Fruit fly (Drosophila melanogaster) whole organism, embryonic: ENCODE measurements around the gene CG6415.

Source experiments
- ATbp ChIP-seq: fragments of 200-800 bp; sonication (Bioruptor generic); optimal IDR thresholded peaks from 2 replicates; lab custom pipeline; 2017; ENCODE audit warnings: missing biosample characterization, mild to moderate bottlenecking, missing genetic modification characterization, missing genetic modification reagents
- Antp ChIP-seq: fragments of 200-800 bp; sonication (Bioruptor generic); optimal IDR thresholded peaks from 3 replicates; lab custom pipeline; 2016; ENCODE audit warnings: missing biosample characterization, missing genetic modification characterization
- Atf-2 ChIP-seq: fragments of 200-800 bp; sonication (Bioruptor generic); optimal IDR thresholded peaks from 2 replicates; lab custom pipeline; 2016; ENCODE audit warnings: missing biosample characterization, missing genetic modification characterization
- BtbVII ChIP-seq: fragments of 200-800 bp; sonication (Bioruptor generic); optimal IDR thresholded peaks from 3 replicates; lab custom pipeline; 2017; ENCODE audit warnings: missing biosample characterization, mild to moderate bottlenecking, missing genetic modification characterization
- CG11695 ChIP-seq: fragments of 200-800 bp; sonication (Bioruptor generic); IDR thresholded peaks from 3 replicates; pipeline ENCODE4 v1.3.6; 2022; ENCODE audit warnings: missing biosample characterization, missing genetic modification characterization
- CG13775 ChIP-seq: fragments of 200-800 bp; sonication (Bioruptor generic); optimal IDR thresholded peaks from 3 replicates; lab custom pipeline; 2017; ENCODE audit warnings: missing biosample characterization, mild to moderate bottlenecking, missing genetic modification characterization
- CG1602 ChIP-seq: fragments of 200-800 bp; sonication (Bioruptor generic); optimal IDR thresholded peaks from 3 replicates; lab custom pipeline; 2016; ENCODE audit warnings: missing biosample characterization, missing genetic modification characterization
- CG1647 ChIP-seq: fragments of 200-800 bp; sonication (Bioruptor generic); optimal IDR thresholded peaks from 3 replicates; lab custom pipeline; 2016; ENCODE audit warnings: missing biosample characterization, missing genetic modification characterization
- CG16813 ChIP-seq: fragments of 200-800 bp; sonication (Bioruptor generic); IDR thresholded peaks from 3 replicates; pipeline ENCODE4 v1.3.6; 2022; ENCODE audit warnings: missing biosample characterization, missing genetic modification characterization; ENCODE audit not compliant: partially characterized antibody
- CG18599 ChIP-seq: fragments of 200-800 bp; sonication (Bioruptor generic); optimal IDR thresholded peaks from 3 replicates; lab custom pipeline; 2017; ENCODE audit warnings: missing biosample characterization, missing genetic modification characterization, mild to moderate bottlenecking, moderate library complexity, missing genetic modification reagents
- CG2120 ChIP-seq: fragments of 200-800 bp; sonication (Bioruptor generic); optimal IDR thresholded peaks from 3 replicates; lab custom pipeline; 2016; ENCODE audit warnings: missing biosample characterization, missing genetic modification characterization
- CG2202 ChIP-seq: fragments of 200-800 bp; sonication (Bioruptor generic); optimal IDR thresholded peaks from 2 replicates; lab custom pipeline; 2018; ENCODE audit warnings: missing biosample characterization, mild to moderate bottlenecking, missing genetic modification characterization
- CG2678 ChIP-seq: fragments of 200-800 bp; sonication (Bioruptor generic); optimal IDR thresholded peaks from 3 replicates; lab custom pipeline; 2019; ENCODE audit warnings: missing biosample characterization, mild to moderate bottlenecking, missing genetic modification characterization, moderate library complexity
- CG30403 ChIP-seq: fragments of 200-800 bp; sonication (Bioruptor generic); optimal IDR thresholded peaks from 3 replicates; lab custom pipeline; 2016; ENCODE audit warnings: missing biosample characterization, missing genetic modification characterization
- CG32772 ChIP-seq: fragments of 200-800 bp; sonication (Bioruptor generic); IDR thresholded peaks from 2 replicates; pipeline ENCODE4 v1.3.6; 2022; ENCODE audit warnings: missing biosample characterization, missing genetic modification characterization
- CG3847 ChIP-seq: fragments of 200-800 bp; sonication (Bioruptor generic); IDR thresholded peaks from 2 replicates; pipeline ENCODE4 v1.3.6; 2022; ENCODE audit warnings: missing biosample characterization, missing genetic modification characterization
- CG4424 ChIP-seq: fragments of 200-800 bp; sonication (Bioruptor generic); optimal IDR thresholded peaks from 3 replicates; lab custom pipeline; 2016; ENCODE audit warnings: missing biosample characterization, missing genetic modification characterization
- CG6272 ChIP-seq: fragments of 200-800 bp; sonication (Bioruptor generic); IDR thresholded peaks from 2 replicates; pipeline ENCODE4 v1.3.6; 2022; ENCODE audit warnings: missing biosample characterization, missing genetic modification characterization
- CG8290 ChIP-seq, 3 experiments: fragments of 200-800 bp; sonication (Bioruptor generic); optimal IDR thresholded peaks; 2 replicates each; lab custom pipeline; 2016 to 2019; ENCODE audit warnings: missing biosample characterization in 3 of 3, missing genetic modification characterization in 3 of 3, mild to moderate bottlenecking in 2 of 3, moderate library complexity in 1 of 3
- CG9932 ChIP-seq: fragments of 200-800 bp; sonication (Bioruptor generic); IDR thresholded peaks from 2 replicates; pipeline ENCODE4 v1.3.6; 2022; ENCODE audit warnings: missing biosample characterization, missing genetic modification characterization
- CHES-1-like ChIP-seq: fragments of 200-800 bp; sonication (Bioruptor generic); optimal IDR thresholded peaks from 2 replicates; lab custom pipeline; 2016; ENCODE audit warnings: missing biosample characterization, missing genetic modification characterization
- Chrac-16 ChIP-seq: fragments of 200-800 bp; sonication (Bioruptor generic); optimal IDR thresholded peaks from 3 replicates; lab custom pipeline; 2016; ENCODE audit warnings: missing biosample characterization, missing genetic modification characterization
- D19B ChIP-seq: fragments of 200-800 bp; sonication (Bioruptor generic); optimal IDR thresholded peaks from 2 replicates; lab custom pipeline; 2017; ENCODE audit warnings: missing biosample characterization, mild to moderate bottlenecking, missing genetic modification characterization
- Gsc ChIP-seq: fragments of 200-800 bp; sonication (Bioruptor generic); IDR thresholded peaks from 2 replicates; pipeline ENCODE4 v1.3.6; 2022; ENCODE audit warnings: missing biosample characterization, missing genetic modification characterization
- HmgZ ChIP-seq: fragments of 200-800 bp; sonication (Bioruptor generic); optimal IDR thresholded peaks from 2 replicates; lab custom pipeline; 2018; ENCODE audit warnings: missing biosample characterization, mild to moderate bottlenecking, missing genetic modification characterization
- Lim3 ChIP-seq: fragments of 200-800 bp; sonication (Bioruptor generic); IDR thresholded peaks from 2 replicates; pipeline ENCODE4 v1.3.6; 2022; ENCODE audit warnings: missing biosample characterization, missing genetic modification characterization
- Med ChIP-seq: fragments of 200-800 bp; sonication (Bioruptor generic); peaks from one replicate; lab custom pipeline; 2016; ENCODE audit warnings: missing biosample characterization, missing genetic modification characterization, mild to moderate bottlenecking, inconsistent platforms, moderate library complexity
- Meics ChIP-seq: fragments of 200-800 bp; sonication (Bioruptor generic); optimal IDR thresholded peaks from 2 replicates; lab custom pipeline; 2017; ENCODE audit warnings: missing biosample characterization, mild to moderate bottlenecking, missing genetic modification characterization
- NC2α ChIP-seq: fragments of 200-800 bp; sonication (Bioruptor generic); optimal IDR thresholded peaks from 2 replicates; lab custom pipeline; 2016; ENCODE audit warnings: missing biosample characterization, missing genetic modification characterization
- Nf-YB ChIP-seq: fragments of 200-800 bp; sonication (Bioruptor generic); optimal IDR thresholded peaks from 3 replicates; lab custom pipeline; 2019; ENCODE audit warnings: missing biosample characterization, mild to moderate bottlenecking, missing genetic modification characterization, moderate library complexity
- Ssrp ChIP-seq: fragments of 200-800 bp; sonication (Bioruptor generic); optimal IDR thresholded peaks from 2 replicates; lab custom pipeline; 2018; ENCODE audit warnings: missing biosample characterization, mild to moderate bottlenecking, missing genetic modification characterization, moderate library complexity
- bab2 ChIP-seq: fragments of 200-800 bp; sonication (Bioruptor generic); optimal IDR thresholded peaks from 2 replicates; lab custom pipeline; 2016; ENCODE audit warnings: missing biosample characterization, missing genetic modification characterization
- bcd ChIP-seq: fragments of 200-800 bp; sonication (Bioruptor generic); optimal IDR thresholded peaks from 2 replicates; lab custom pipeline; 2017; ENCODE audit warnings: missing biosample characterization, mild to moderate bottlenecking, missing genetic modification characterization
- crp ChIP-seq, 2 experiments: fragments of 200-800 bp; sonication (Bioruptor generic); optimal IDR thresholded peaks; 2 replicates in 1 of 2; 3 replicates in 1 of 2; lab custom pipeline; 2017; ENCODE audit warnings: missing biosample characterization in 2 of 2, missing genetic modification characterization in 2 of 2, mild to moderate bottlenecking in 1 of 2, moderate library complexity in 1 of 2
- dmrt11E ChIP-seq: fragments of 200-800 bp; sonication (Bioruptor generic); optimal IDR thresholded peaks from 3 replicates; lab custom pipeline; 2018; ENCODE audit warnings: missing biosample characterization, mild to moderate bottlenecking, missing genetic modification characterization, moderate library complexity
- fd96Cb ChIP-seq: fragments of 200-800 bp; sonication (Bioruptor generic); optimal IDR thresholded peaks from 2 replicates; lab custom pipeline; 2018; ENCODE audit warnings: missing biosample characterization, mild to moderate bottlenecking, missing genetic modification characterization, moderate library complexity
- ken ChIP-seq: fragments of 200-800 bp; sonication (Bioruptor generic); IDR thresholded peaks from 3 replicates; pipeline ENCODE4 v1.3.6; 2022; ENCODE audit warnings: missing biosample characterization, missing genetic modification characterization
- onecut ChIP-seq: fragments of 200-800 bp; sonication (Bioruptor generic); IDR thresholded peaks from 2 replicates; pipeline ENCODE4 v1.3.6; 2022; ENCODE audit warnings: missing biosample characterization, missing genetic modification characterization
- peb ChIP-seq: fragments of 200-800 bp; sonication (Bioruptor generic); IDR thresholded peaks from 2 replicates; pipeline ENCODE4 v1.3.6; 2022; ENCODE audit warnings: missing biosample characterization, missing genetic modification characterization
- ranshi ChIP-seq: fragments of 200-800 bp; sonication (Bioruptor generic); IDR thresholded peaks from 2 replicates; pipeline ENCODE4 v1.3.6; 2022; ENCODE audit warnings: missing biosample characterization, missing genetic modification characterization
- repo ChIP-seq: fragments of 200-800 bp; sonication (Bioruptor generic); optimal IDR thresholded peaks from 2 replicates; lab custom pipeline; 2016; ENCODE audit warnings: missing biosample characterization, missing genetic modification characterization
- sc ChIP-seq, 3 experiments: fragments of >200 bp in 2 of 3; fragments of 200-800 bp in 1 of 3; sonication (Bioruptor generic) in 1 of 3; optimal IDR thresholded peaks; 2 replicates in 2 of 3; 3 replicates in 1 of 3; lab custom pipeline; 2017; ENCODE audit warnings: mild to moderate bottlenecking in 1 of 3, missing biosample characterization in 1 of 3, missing genetic modification characterization in 1 of 3, missing genetic modification reagents in 1 of 3
- sna ChIP-seq: fragments of 200-800 bp; sonication (Bioruptor generic); IDR thresholded peaks from 2 replicates; pipeline ENCODE4 v1.3.6; 2022; ENCODE audit warnings: missing biosample characterization, missing genetic modification characterization; ENCODE audit not compliant: partially characterized antibody
- sr ChIP-seq: fragments of 200-800 bp; sonication (Bioruptor generic); IDR thresholded peaks from 3 replicates; pipeline ENCODE4 v1.3.6; 2022; ENCODE audit warnings: missing biosample characterization, missing genetic modification characterization
- tll ChIP-seq, 2 experiments: fragments of 200-800 bp in 1 of 2; fragments of >200 bp in 1 of 2; sonication (Bioruptor generic) in 1 of 2; optimal IDR thresholded peaks; 2 replicates each; lab custom pipeline; 2017 to 2019; ENCODE audit warnings: missing biosample characterization in 2 of 2, missing genetic modification characterization in 2 of 2, mild to moderate bottlenecking in 1 of 2, moderate library complexity in 1 of 2
- unpg ChIP-seq: fragments of 200-800 bp; sonication (Bioruptor generic); optimal IDR thresholded peaks from 3 replicates; lab custom pipeline; 2018; ENCODE audit warnings: missing biosample characterization, mild to moderate bottlenecking, missing genetic modification characterization, moderate library complexity
- wor ChIP-seq: fragments of 200-800 bp; sonication (Bioruptor generic); IDR thresholded peaks from 2 replicates; pipeline ENCODE4 v1.3.6; 2022; ENCODE audit warnings: missing biosample characterization, missing genetic modification characterization
- zen2 ChIP-seq: fragments of 200-800 bp; sonication (Bioruptor generic); IDR thresholded peaks from 3 replicates; pipeline ENCODE4 v1.3.6; 2022; ENCODE audit warnings: missing biosample characterization, missing genetic modification characterization; ENCODE audit not compliant: partially characterized antibody

CG6415 gene

DNA sequence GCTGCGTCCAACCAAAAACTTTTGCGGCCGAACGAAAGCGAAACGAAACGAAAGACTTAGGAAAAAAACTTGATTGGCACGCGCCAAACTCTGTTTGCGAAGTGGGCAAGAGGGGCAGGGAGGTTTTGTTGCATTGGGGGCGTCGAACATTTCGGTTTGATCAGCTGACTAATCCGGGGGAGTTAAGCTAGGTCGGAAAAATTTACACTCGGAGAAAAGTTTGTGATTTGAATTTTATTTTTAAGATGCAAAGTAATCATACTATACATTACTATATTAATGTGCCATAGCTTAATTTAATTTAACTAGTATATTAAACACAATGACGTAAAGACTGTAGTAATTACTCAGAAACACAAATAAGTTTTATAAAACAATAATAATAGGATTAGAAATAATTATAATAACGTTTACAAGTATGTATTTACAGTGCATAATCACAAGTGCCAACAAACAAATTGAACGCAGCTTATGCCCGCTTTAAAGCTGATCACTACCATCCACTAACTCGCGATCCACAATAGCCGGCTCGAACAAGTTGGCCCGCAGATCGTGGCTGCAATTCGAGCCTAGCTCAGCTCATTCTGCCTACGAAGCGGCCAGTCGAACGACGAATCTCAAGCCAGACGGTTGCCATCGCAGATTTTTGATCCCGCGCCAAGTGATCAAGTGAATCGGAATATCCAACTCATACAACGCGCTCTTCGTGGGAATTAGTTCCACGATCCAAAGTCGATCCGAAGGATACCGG is 41.8 kb upstream of the CG6415 start, which contains the start of gene CG31871 (continued):
- TF ChIP-seq CG6272 (GFP tag; lab: Robert Waterston, UW) (peak; percentile 16; the same call in 1 of the 2 replicates), ATbp (GFP tag; lab: Kevin White, UChicago) (peak; percentile 62), D19B (GFP tag; lab: Kevin White, UChicago) (no peak), Med (GFP tag; lab: Kevin White, UChicago) (peak; percentile 68), CG3847 (peak; percentile 67), onecut (GFP tag; lab: Robert Waterston, UW) (peak; percentile 29; the same call in 1 of the 2 replicates), NC2α (no peak), CG30403 (GFP tag; lab: Kevin White, UChicago) (peak; percentile 79), CG1647 (no peak), crp (GFP tag; optimal IDR thresholded peaks at IDR 0.05; lab: Kevin White, UChicago) (peak in 1 of 2 experiments; percentile 61), CG13775 (GFP tag; lab: Kevin White, UChicago) (peak; percentile 57), CG18599 (GFP tag; lab: Kevin White, UChicago) (peak; percentile 64), fd96Cb (tag; lab: Kevin White, UChicago) (peak; percentile 76), CG2202 (tag; lab: Kevin White, UChicago) (no peak), repo (GFP tag; lab: Kevin White, UChicago) (no peak), wor (GFP tag; lab: Robert Waterston, UW) (peak; percentile 68), CG32772 (peak; percentile 76), CG8290 (GFP tag; optimal IDR thresholded peaks at IDR 0.05; lab: Kevin White, UChicago) (peak; percentile 9), CG8290 (tag; optimal IDR thresholded peaks at IDR 0.05; lab: Kevin White, UChicago) (no peak), tll (GFP tag; optimal IDR thresholded peaks at IDR 0.05; lab: Kevin White, UChicago) (no peak), sr (GFP tag; lab: Robert Waterston, UW) (0 out of 3 replicates have a peak, but pooled peaks have one; percentile 11), sna (no peak), unpg (GFP tag; lab: Kevin White, UChicago) (peak; percentile 82), Gsc (no peak), sc (optimal IDR thresholded peaks at IDR 0.05; lab: Kevin White, UChicago) (no peak), sc (GFP tag; optimal IDR thresholded peaks at IDR 0.05; lab: Kevin White, UChicago) (peak; percentile 40), CG16813 (GFP tag; lab: Robert Waterston, UW) (no peak), Chrac-16 (GFP tag; lab: Kevin White, UChicago) (peak; percentile 36), CG4424 (GFP tag; lab: Kevin White, UChicago) (peak; percentile 75), Nf-YB (GFP tag; lab: Kevin White, UChicago) (peak; percentile 64), zen2 (GFP tag; lab: Robert Waterston, UW) (no peak), BtbVII (peak; percentile 56), dmrt11E (peak; percentile 71), CG2120 (peak; percentile 25), ken (GFP tag; lab: Robert Waterston, UW) (no peak; the same call in 2 of the 3 replicates), Lim3 (GFP tag; lab: Robert Waterston, UW) (no peak), bab2 (GFP tag; lab: Kevin White, UChicago) (peak; percentile 6), peb (GFP tag; lab: Robert Waterston, UW) (peak; percentile 61), bcd (peak; percentile 81), Atf-2 (GFP tag; lab: Kevin White, UChicago) (no peak), ranshi (peak; percentile 63), CG2678 (tag; lab: Kevin White, UChicago) (peak; percentile 88), CG11695 (GFP tag; lab: Robert Waterston, UW) (peak; percentile 80; the same call in 2 of the 3 replicates), Antp (no peak), CHES-1-like (GFP tag; lab: Kevin White, UChicago) (no peak), CG9932 (peak; percentile 57), HmgZ (tag; lab: Kevin White, UChicago) (peak; percentile 43), Ssrp (tag; lab: Kevin White, UChicago) (peak; percentile 84), Meics (GFP tag; lab: Kevin White, UChicago) (peak; percentile 75), CG1602 (GFP tag; lab: Kevin White, UChicago) (peak; percentile 21)
